Worm (Caenorhabditis elegans) whole organism, L2 larva: Measurements from ENCODE around the gene cdk-5.

Source experiments
- C34F6.9 ChIP-seq: fragments of 150-350 bp; optimal IDR thresholded peaks from 2 replicates; lab custom pipeline; 2014; ENCODE audit warnings: missing biosample characterization, missing genetic modification characterization
- F13H6.1 ChIP-seq: sonication (generic microtip); optimal IDR thresholded peaks from 2 replicates; lab custom pipeline; 2016; ENCODE audit warnings: missing genetic modification characterization, missing compliant biosample characterization
- R02D3.7 ChIP-seq: fragments of 150-350 bp; optimal IDR thresholded peaks from 2 replicates; lab custom pipeline; 2014; ENCODE audit warnings: missing biosample characterization, missing genetic modification characterization
- Y55F3AM.14 ChIP-seq: fragments of 200-800 bp; sonication (Bioruptor generic); optimal IDR thresholded peaks from 2 replicates; lab custom pipeline; 2018; ENCODE audit warnings: mild to moderate bottlenecking, missing genetic modification characterization, missing compliant biosample characterization
- ZK546.5 ChIP-seq: sonication (generic microtip); optimal IDR thresholded peaks from 2 replicates; lab custom pipeline; 2017; ENCODE audit warnings: missing biosample characterization, missing genetic modification characterization
- alr-1 ChIP-seq: fragments of 150-350 bp; optimal IDR thresholded peaks from 2 replicates; lab custom pipeline; 2014; ENCODE audit warnings: missing biosample characterization, missing genetic modification characterization
- aly-2 ChIP-seq: fragments of 150-350 bp; optimal IDR thresholded peaks from 2 replicates; lab custom pipeline; 2014; ENCODE audit warnings: missing biosample characterization, missing genetic modification characterization
- ama-1 ChIP-seq: fragments of 150-350 bp; optimal IDR thresholded peaks from 2 replicates; lab custom pipeline; 2018; ENCODE audit warnings: inconsistent platforms
- blmp-1 ChIP-seq: sonication (generic microtip); optimal IDR thresholded peaks from 2 replicates; lab custom pipeline; 2017; ENCODE audit warnings: missing genetic modification characterization, mild to moderate bottlenecking, missing compliant biosample characterization, antibody characterized with exemption, moderate library complexity; ENCODE audit not compliant: insufficient read depth
- ceh-16 ChIP-seq: fragments of 150-350 bp; optimal IDR thresholded peaks from 2 replicates; lab custom pipeline; 2014; ENCODE audit warnings: missing biosample characterization, missing genetic modification characterization
- ceh-82 ChIP-seq: fragments of 150-350 bp; optimal IDR thresholded peaks from 2 replicates; lab custom pipeline; 2014; ENCODE audit warnings: missing biosample characterization, missing genetic modification characterization
- crh-2 ChIP-seq: sonication (generic microtip); optimal IDR thresholded peaks from 2 replicates; lab custom pipeline; 2017; ENCODE audit warnings: missing biosample characterization, missing genetic modification characterization
- dmd-4 ChIP-seq: sonication (generic microtip); optimal IDR thresholded peaks from 2 replicates; lab custom pipeline; 2017; ENCODE audit warnings: missing biosample characterization, missing genetic modification characterization
- egl-27 ChIP-seq: sonication (generic microtip); optimal IDR thresholded peaks from 3 replicates; lab custom pipeline; 2017; ENCODE audit warnings: missing biosample characterization, missing genetic modification reagents, missing genetic modification characterization
- elt-1 ChIP-seq: fragments of 150-350 bp; optimal IDR thresholded peaks from 2 replicates; lab custom pipeline; 2014; ENCODE audit warnings: missing biosample characterization, missing genetic modification characterization
- elt-3 ChIP-seq: sonication (generic microtip); optimal IDR thresholded peaks from 2 replicates; lab custom pipeline; 2017; ENCODE audit warnings: missing biosample characterization, missing genetic modification characterization
- fos-1 ChIP-seq: fragments of 150-350 bp; optimal IDR thresholded peaks from 2 replicates; lab custom pipeline; 2014; ENCODE audit warnings: missing biosample characterization, missing genetic modification characterization
- gmeb-1 ChIP-seq: fragments of 150-350 bp; optimal IDR thresholded peaks from 2 replicates; lab custom pipeline; 2014; ENCODE audit warnings: missing biosample characterization, missing genetic modification characterization
- lin-11 ChIP-seq: fragments of 150-350 bp; sonication (generic microtip); optimal IDR thresholded peaks from 2 replicates; lab custom pipeline; 2014; ENCODE audit warnings: missing biosample characterization, missing genetic modification characterization, inconsistent platforms, mixed read lengths
- lin-13 ChIP-seq: fragments of 150-350 bp; optimal IDR thresholded peaks from 2 replicates; lab custom pipeline; 2014; ENCODE audit warnings: missing biosample characterization, missing genetic modification reagents, missing genetic modification characterization
- lin-39 ChIP-seq: fragments of 150-350 bp; optimal IDR thresholded peaks from 2 replicates; lab custom pipeline; 2014; ENCODE audit warnings: missing biosample characterization, missing genetic modification reagents, missing genetic modification characterization
- lsy-2 ChIP-seq, 2 experiments: fragments of 150-350 bp in 1 of 2; sonication (generic microtip) in 1 of 2; optimal IDR thresholded peaks; 2 replicates each; lab custom pipeline; 2014 to 2017; ENCODE audit warnings: missing biosample characterization in 2 of 2, missing genetic modification characterization in 2 of 2
- mab-5 ChIP-seq: fragments of 150-350 bp; optimal IDR thresholded peaks from 2 replicates; lab custom pipeline; 2014; ENCODE audit warnings: missing biosample characterization, missing genetic modification characterization
- mbf-1 ChIP-seq: sonication (generic microtip); optimal IDR thresholded peaks from 2 replicates; lab custom pipeline; 2017; ENCODE audit warnings: missing biosample characterization, missing genetic modification characterization
- mdl-1 ChIP-seq, 2 experiments: fragments of 150-350 bp in 1 of 2; sonication (generic microtip) in 1 of 2; optimal IDR thresholded peaks; 2 replicates each; lab custom pipeline; 2017; ENCODE audit warnings: missing biosample characterization in 2 of 2, missing genetic modification characterization in 2 of 2
- nhr-10 ChIP-seq: sonication (generic microtip); optimal IDR thresholded peaks from 2 replicates; lab custom pipeline; 2017; ENCODE audit warnings: missing biosample characterization, missing genetic modification characterization
- nhr-11 ChIP-seq: fragments of 150-350 bp; optimal IDR thresholded peaks from 2 replicates; lab custom pipeline; 2014; ENCODE audit warnings: missing biosample characterization, missing genetic modification characterization
- nhr-12 ChIP-seq: fragments of 150-350 bp; optimal IDR thresholded peaks from 2 replicates; lab custom pipeline; 2014; ENCODE audit warnings: missing biosample characterization, missing genetic modification characterization
- nhr-129 ChIP-seq: fragments of 150-350 bp; optimal IDR thresholded peaks from 2 replicates; lab custom pipeline; 2014; ENCODE audit warnings: missing biosample characterization, missing genetic modification characterization
- nhr-21 ChIP-seq: fragments of 150-350 bp; optimal IDR thresholded peaks from 2 replicates; lab custom pipeline; 2014; ENCODE audit warnings: missing biosample characterization, missing genetic modification characterization
- nhr-23 ChIP-seq: fragments of 150-350 bp; optimal IDR thresholded peaks from 2 replicates; lab custom pipeline; 2014; ENCODE audit warnings: missing biosample characterization, missing genetic modification reagents, missing genetic modification characterization
- nhr-237 ChIP-seq: fragments of 150-350 bp; optimal IDR thresholded peaks from 2 replicates; lab custom pipeline; 2014; ENCODE audit warnings: missing biosample characterization, missing genetic modification characterization
- nhr-25 ChIP-seq: fragments of 150-350 bp; sonication (generic microtip); optimal IDR thresholded peaks from 3 replicates; lab custom pipeline; 2014; ENCODE audit warnings: missing biosample characterization, missing genetic modification characterization
- nhr-6 ChIP-seq: fragments of 150-350 bp; optimal IDR thresholded peaks from 2 replicates; lab custom pipeline; 2014; ENCODE audit warnings: missing biosample characterization, missing genetic modification characterization
- nhr-77 ChIP-seq: fragments of 150-350 bp; optimal IDR thresholded peaks from 2 replicates; lab custom pipeline; 2014; ENCODE audit warnings: missing biosample characterization, missing genetic modification characterization
- peb-1 ChIP-seq: fragments of 150-350 bp; optimal IDR thresholded peaks from 2 replicates; lab custom pipeline; 2014; ENCODE audit warnings: missing biosample characterization, missing genetic modification characterization
- sem-4 ChIP-seq: fragments of 150-350 bp; optimal IDR thresholded peaks from 2 replicates; lab custom pipeline; 2014; ENCODE audit warnings: missing biosample characterization, missing genetic modification reagents, missing genetic modification characterization
- skn-1 ChIP-seq: sonication (generic microtip); optimal IDR thresholded peaks from 2 replicates; lab custom pipeline; 2017; ENCODE audit warnings: missing biosample characterization, missing genetic modification characterization
- sma-3 ChIP-seq: sonication (generic microtip); optimal IDR thresholded peaks from 2 replicates; lab custom pipeline; 2016; ENCODE audit warnings: missing genetic modification reagents, missing genetic modification characterization, missing compliant biosample characterization
- sma-9 ChIP-seq, 2 experiments: fragments of 150-350 bp in 1 of 2; sonication (generic microtip) in 1 of 2; optimal IDR thresholded peaks; 2 replicates each; lab custom pipeline; 2014 to 2016; ENCODE audit warnings: missing genetic modification characterization in 2 of 2, mild to moderate bottlenecking in 1 of 2, missing biosample characterization in 1 of 2, missing compliant biosample characterization in 1 of 2, missing genetic modification reagents in 1 of 2, moderate library complexity in 1 of 2
- snpc-4 ChIP-seq: fragments of 150-350 bp; optimal IDR thresholded peaks from 2 replicates; lab custom pipeline; 2014; ENCODE audit warnings: missing biosample characterization, missing genetic modification characterization
- unc-39 ChIP-seq: fragments of 150-350 bp; optimal IDR thresholded peaks from 2 replicates; lab custom pipeline; 2014; ENCODE audit warnings: missing biosample characterization, missing genetic modification characterization
- unc-55 ChIP-seq: fragments of 150-350 bp; sonication (generic microtip); optimal IDR thresholded peaks from 3 replicates; lab custom pipeline; 2014; ENCODE audit warnings: missing biosample characterization, missing genetic modification reagents, missing genetic modification characterization
- unc-62 ChIP-seq: fragments of 150-350 bp; optimal IDR thresholded peaks from 2 replicates; lab custom pipeline; 2014; ENCODE audit warnings: missing biosample characterization, missing genetic modification reagents, missing genetic modification characterization
- zag-1 ChIP-seq: fragments of 150-350 bp; optimal IDR thresholded peaks from 2 replicates; lab custom pipeline; 2014; ENCODE audit warnings: missing biosample characterization, missing genetic modification characterization
- ztf-1 ChIP-seq: fragments of 200-800 bp; sonication (Bioruptor generic); conservative IDR thresholded peaks from 2 replicates; pipeline ENCODE4 v1.3.6; 2022; ENCODE audit warnings: missing genetic modification characterization, missing compliant biosample characterization
- ztf-11 ChIP-seq: sonication (generic microtip); optimal IDR thresholded peaks from 2 replicates; lab custom pipeline; 2017; ENCODE audit warnings: missing biosample characterization, missing genetic modification characterization
- ztf-4 ChIP-seq: fragments of 150-350 bp; optimal IDR thresholded peaks from 2 replicates; lab custom pipeline; 2014; ENCODE audit warnings: missing biosample characterization, missing genetic modification characterization

The cdk-5 gene

DNA sequence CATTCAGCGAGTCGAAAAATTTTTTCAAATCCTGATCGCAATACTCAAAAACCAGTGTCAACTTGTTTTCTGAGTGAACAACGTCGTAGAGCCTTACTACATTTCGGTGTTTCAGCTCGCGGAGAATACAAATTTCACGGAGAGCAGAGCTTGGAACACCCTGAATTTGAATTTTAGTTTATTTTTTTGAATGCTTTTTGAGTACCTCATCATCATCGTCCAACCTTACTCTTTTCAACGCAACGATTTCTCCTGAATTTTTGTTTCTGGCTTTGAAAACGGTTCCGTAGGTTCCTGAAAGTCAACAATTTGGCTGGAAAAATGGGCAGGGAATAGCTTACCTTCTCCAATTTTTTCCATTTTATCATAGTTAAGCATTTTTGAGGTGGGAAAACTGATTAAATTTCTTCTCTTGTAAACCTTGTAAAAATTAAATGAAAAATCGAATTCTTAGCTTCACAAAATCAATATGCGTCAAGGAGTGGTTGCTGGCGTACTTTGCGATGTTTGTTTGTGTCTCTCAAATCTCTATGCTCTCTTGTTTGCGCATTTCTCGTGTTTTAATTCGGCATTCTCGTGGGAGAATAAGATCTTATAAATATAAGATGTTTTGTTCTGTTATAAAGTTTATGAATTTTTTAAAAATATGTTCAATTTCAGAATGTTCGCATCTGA, at the start of gene cdk-5:
TSS of gene cdk-5 (minus strand) at position 425 of the 675 bp plus-strand sequence.
- TF ChIP-seq gmeb-1 (tag; lab: Kevin White, UChicago) (peak; percentile 94), egl-27 (tag; lab: Kevin White, UChicago) (peak; percentile 86), zag-1 (tag; lab: Kevin White, UChicago) (no peak), unc-62 (no peak), ztf-1 (GFP tag; lab: Robert Waterston, UW) (no peak), nhr-25 (tag; lab: Kevin White, UChicago) (peak; percentile 94), nhr-23 (no peak), lsy-2 (tag; optimal IDR thresholded peaks at IDR 0.05; lab: Kevin White, UChicago) (peak; percentile 94 to 97), sma-9 (GFP tag; optimal IDR thresholded peaks at IDR 0.05; lab: Kevin White, UChicago) (peak; percentile 93), sma-9 (tag; optimal IDR thresholded peaks at IDR 0.05; lab: Kevin White, UChicago) (no peak), dmd-4 (tag; lab: Kevin White, UChicago) (no peak), nhr-21 (peak; percentile 93), unc-39 (tag; lab: Kevin White, UChicago) (no peak), C34F6.9 (tag; lab: Kevin White, UChicago) (peak; percentile 99), elt-1 (no peak), nhr-6 (tag; lab: Kevin White, UChicago) (peak; percentile 90), ztf-4 (tag; lab: Kevin White, UChicago) (peak; percentile 87), aly-2 (peak; percentile 22), nhr-11 (tag; lab: Kevin White, UChicago) (no peak), lin-13 (GFP tag; lab: Kevin White, UChicago) (peak; percentile 88), fos-1 (tag; lab: Kevin White, UChicago) (peak; percentile 74), ceh-16 (tag; lab: Kevin White, UChicago) (peak; percentile 22), skn-1 (no peak), unc-55 (GFP tag; lab: Kevin White, UChicago) (peak; percentile 98), nhr-237 (no peak), elt-3 (tag; lab: Kevin White, UChicago) (no peak), ztf-11 (tag; lab: Kevin White, UChicago) (no peak), mdl-1 (tag; optimal IDR thresholded peaks at IDR 0.05; lab: Kevin White, UChicago) (peak in 1 of 2 experiments; percentile 32), crh-2 (peak; percentile 98), nhr-77 (tag; lab: Kevin White, UChicago) (no peak), sem-4 (tag; lab: Kevin White, UChicago) (peak; percentile 74), lin-11 (tag; lab: Kevin White, UChicago) (peak; percentile 73), snpc-4 (peak; percentile 20), ZK546.5 (tag; lab: Kevin White, UChicago) (peak; percentile 83), F13H6.1 (tag; lab: Kevin White, UChicago) (peak; percentile 88), nhr-129 (tag; lab: Kevin White, UChicago) (peak; percentile 83), blmp-1 (tag; lab: Kevin White, UChicago) (peak; percentile 49), alr-1 (tag; lab: Kevin White, UChicago) (no peak), Y55F3AM.14 (no peak), ceh-82 (tag; lab: Kevin White, UChicago) (peak; percentile 42), nhr-10 (tag; lab: Kevin White, UChicago) (peak; percentile 65), ama-1 (lab: Kevin White, UChicago) (peak; percentile 81), mbf-1 (tag; lab: Kevin White, UChicago) (no peak), sma-3 (GFP tag; lab: Kevin White, UChicago) (peak; percentile 87), mab-5 (tag; lab: Kevin White, UChicago) (peak; percentile 89), peb-1 (no peak), R02D3.7 (peak; percentile 60), nhr-12 (no peak), lin-39 (tag; lab: Kevin White, UChicago) (no peak)
